Fruit fly (Drosophila melanogaster) whole organism, pupa: ENCODE data around the gene CG43925.
"Not testable (repeated sequence)": the region's sequence is repeated elsewhere in the genome, so short reads cannot be mapped to it uniquely, and the experiment has no call there.

Experiments
- CG10348 ChIP-seq: fragments of 200-800 bp; sonication (Bioruptor generic); IDR thresholded peaks from 2 replicates; pipeline ENCODE4 v1.3.6; 2022; ENCODE audit warnings: missing biosample characterization, missing genetic modification characterization
- CG12605 ChIP-seq: fragments of 200-800 bp; sonication (Bioruptor generic); IDR thresholded peaks from 2 replicates; pipeline ENCODE4 v1.3.6; 2022; ENCODE audit warnings: missing biosample characterization, missing genetic modification characterization
- CG13204 ChIP-seq: fragments of 200-800 bp; sonication (Bioruptor generic); optimal IDR thresholded peaks from 2 replicates; lab custom pipeline; 2018; ENCODE audit warnings: missing biosample characterization, mild to moderate bottlenecking, missing genetic modification characterization, moderate library complexity
- CG14655 ChIP-seq: fragments of 200-800 bp; sonication (Bioruptor generic); optimal IDR thresholded peaks from 3 replicates; lab custom pipeline; 2017; ENCODE audit warnings: mild to moderate bottlenecking, missing biosample characterization, missing genetic modification reagents, missing genetic modification characterization
- CG15710 ChIP-seq: fragments of 200-800 bp; sonication (Bioruptor generic); optimal IDR thresholded peaks from 2 replicates; lab custom pipeline; 2018; ENCODE audit warnings: missing biosample characterization, mild to moderate bottlenecking, missing genetic modification characterization, moderate library complexity
- CG17806 ChIP-seq: fragments of 200-800 bp; sonication (Bioruptor generic); optimal IDR thresholded peaks from 2 replicates; lab custom pipeline; 2018; ENCODE audit warnings: missing biosample characterization, mild to moderate bottlenecking, missing genetic modification characterization, moderate library complexity
- CG32121 ChIP-seq: fragments of 200-800 bp; sonication (Bioruptor generic); IDR thresholded peaks from 2 replicates; pipeline ENCODE4 v1.3.6; 2022; ENCODE audit warnings: missing biosample characterization, missing genetic modification characterization
- CG34367 ChIP-seq: fragments of 200-800 bp; sonication (Bioruptor generic); optimal IDR thresholded peaks from 2 replicates; lab custom pipeline; 2018; ENCODE audit warnings: missing biosample characterization, mild to moderate bottlenecking, missing genetic modification characterization
- CG4496 ChIP-seq: fragments of 200-800 bp; sonication (Bioruptor generic); IDR thresholded peaks from 3 replicates; pipeline ENCODE4 v1.3.6; 2022; ENCODE audit warnings: missing biosample characterization, missing genetic modification characterization
- CG8159 ChIP-seq: fragments of 200-800 bp; sonication (Bioruptor generic); optimal IDR thresholded peaks from 3 replicates; lab custom pipeline; 2018; ENCODE audit warnings: missing biosample characterization, mild to moderate bottlenecking, missing genetic modification characterization, moderate library complexity
- CG8301 ChIP-seq: fragments of 200-800 bp; sonication (Bioruptor generic); optimal IDR thresholded peaks from 2 replicates; lab custom pipeline; 2018; ENCODE audit warnings: missing biosample characterization, mild to moderate bottlenecking, missing genetic modification characterization
- CG9948 ChIP-seq: fragments of 200-800 bp; sonication (Bioruptor generic); optimal IDR thresholded peaks from 2 replicates; lab custom pipeline; 2018; ENCODE audit warnings: missing biosample characterization, mild to moderate bottlenecking, missing genetic modification characterization, moderate library complexity
- D1 ChIP-seq: fragments of 200-800 bp; sonication (Bioruptor generic); optimal IDR thresholded peaks from 2 replicates; lab custom pipeline; 2018; ENCODE audit warnings: missing biosample characterization, mild to moderate bottlenecking, missing genetic modification characterization, moderate library complexity
- EcR ChIP-seq: fragments of 200-800 bp; sonication (Bioruptor generic); optimal IDR thresholded peaks from 3 replicates; lab custom pipeline; 2019; ENCODE audit warnings: missing biosample characterization, missing genetic modification characterization, mild to moderate bottlenecking, moderate library complexity, missing genetic modification reagents
- Ets98B ChIP-seq: fragments of 200-800 bp; sonication (Bioruptor generic); IDR thresholded peaks from 2 replicates; pipeline ENCODE4 v1.3.6; 2022; ENCODE audit warnings: missing biosample characterization, missing genetic modification characterization
- Pif1A ChIP-seq: fragments of 200-800 bp; sonication (Bioruptor generic); optimal IDR thresholded peaks from 3 replicates; lab custom pipeline; 2016; ENCODE audit warnings: missing biosample characterization, missing genetic modification characterization
- Pif1B ChIP-seq: fragments of 200-800 bp; sonication (Bioruptor generic); optimal IDR thresholded peaks from 3 replicates; lab custom pipeline; 2016; ENCODE audit warnings: missing biosample characterization, missing genetic modification characterization
- Snoo ChIP-seq: fragments of 200-800 bp; sonication (Bioruptor generic); optimal IDR thresholded peaks from 3 replicates; lab custom pipeline; 2017; ENCODE audit warnings: missing biosample characterization, mild to moderate bottlenecking, missing genetic modification characterization, inconsistent platforms
- fd96Ca ChIP-seq: fragments of 200-800 bp; sonication (Bioruptor generic); IDR thresholded peaks from 3 replicates; pipeline ENCODE4 v1.3.6; 2022; ENCODE audit warnings: missing biosample characterization, missing genetic modification characterization
- gl ChIP-seq: fragments of 200-800 bp; sonication (Bioruptor generic); optimal IDR thresholded peaks from 2 replicates; lab custom pipeline; 2018; ENCODE audit warnings: missing biosample characterization, mild to moderate bottlenecking, missing genetic modification characterization
- rn ChIP-seq: fragments of 200-800 bp; sonication (Bioruptor generic); IDR thresholded peaks from 2 replicates; pipeline ENCODE4 v1.3.6; 2022; ENCODE audit warnings: missing biosample characterization, missing genetic modification characterization

The CG43925 gene

dm6 chr2L:13206857-13207463 lies 30.7 kb downstream of the CG43925 start:
- TF ChIP-seq CG8159 (no peak), CG34367 (tag; lab: Kevin White, UChicago) (no peak), CG4496 (GFP tag; lab: Robert Waterston, UW) (0 out of 3 replicates have a peak, but pooled peaks have one; percentile 13), CG32121 (GFP tag; lab: Robert Waterston, UW) (peak; percentile 17; the same call in 1 of the 2 replicates), CG17806 (tag; lab: Kevin White, UChicago) (no peak), CG8301 (tag; lab: Kevin White, UChicago) (no peak), fd96Ca (no peak), Pif1B (GFP tag; lab: Kevin White, UChicago) (no peak), D1 (tag; lab: Kevin White, UChicago) (no peak), CG14655 (GFP tag; lab: Kevin White, UChicago) (no peak), Ets98B (GFP tag; lab: Robert Waterston, UW) (no peak), Snoo (no peak)

dm6 chr2L:13211764-13212265 lies 35.6 kb downstream of the CG43925 start, which contains the start of gene CG15482:
TSS of gene CG15482 (minus strand) at chr2L:13211814.
- not testable (repeated sequence) for TF ChIP-seq Pif1A (GFP tag; lab: Kevin White, UChicago); rn (GFP tag; lab: Robert Waterston, UW); CG13204 (GFP tag; lab: Kevin White, UChicago)
- TF ChIP-seq, all 21 proteins: peak for 0; not testable (repeated sequence) for 21

- TF ChIP-seq CG13204 (GFP tag; lab: Kevin White, UChicago) (no peak), Pif1A (GFP tag; lab: Kevin White, UChicago) (no peak), CG34367 (tag; lab: Kevin White, UChicago) (no peak), CG32121 (GFP tag; lab: Robert Waterston, UW) (no peak), D1 (tag; lab: Kevin White, UChicago) (no peak), CG15710 (tag; lab: Kevin White, UChicago) (no peak), CG8159 (no peak), CG17806 (tag; lab: Kevin White, UChicago) (no peak), Pif1B (GFP tag; lab: Kevin White, UChicago) (no peak), CG10348 (GFP tag; lab: Robert Waterston, UW) (no peak), gl (tag; lab: Kevin White, UChicago) (no peak), CG14655 (GFP tag; lab: Kevin White, UChicago) (no peak), CG8301 (tag; lab: Kevin White, UChicago) (no peak), CG4496 (GFP tag; lab: Robert Waterston, UW) (no peak), fd96Ca (no peak), CG12605 (GFP tag; lab: Robert Waterston, UW) (no peak), rn (GFP tag; lab: Robert Waterston, UW) (no peak), CG9948 (no peak)
Measured at dm6 chr2L:13215010-13215409, 38.8 kb downstream of the CG43925 start, which contains the start of gene kek4. TSS of gene kek4 (minus strand) at chr2L:13215350.

dm6 chr2L:13215640-13216129 lies 39.5 kb downstream of the CG43925 start:
- peak; percentile 48 for TF ChIP-seq D1 (tag; lab: Kevin White, UChicago)
- TF ChIP-seq CG4496 (GFP tag; lab: Robert Waterston, UW): peak; percentile 62; the same call in 1 of the 3 replicates
- peak; percentile 47; the same call in 1 of the 2 replicates for TF ChIP-seq CG32121 (GFP tag; lab: Robert Waterston, UW)
- 0 out of 2 replicates have a peak, but pooled peaks have one; percentile 42 for TF ChIP-seq Ets98B (GFP tag; lab: Robert Waterston, UW)

- TF ChIP-seq EcR (peak; percentile 22), Ets98B (GFP tag; lab: Robert Waterston, UW) (no peak)
Measured at dm6 chr2L:13219281-13220092, 43.3 kb downstream of the CG43925 start, which contains the start of the genes CG9426 and mRF1. TSS of gene CG9426 (minus strand) at chr2L:13219923. TSS of gene mRF1 (plus strand) at chr2L:13219979.

- peak; percentile 62 for TF ChIP-seq CG15710 (tag; lab: Kevin White, UChicago)
- peak; percentile 33; the same call in 1 of the 2 replicates for TF ChIP-seq CG32121 (GFP tag; lab: Robert Waterston, UW)
- TF ChIP-seq gl (tag; lab: Kevin White, UChicago): no peak
- 0 out of 2 replicates have a peak, but pooled peaks have one; percentile 47 for TF ChIP-seq CG12605 (GFP tag; lab: Robert Waterston, UW)
- no peak for TF ChIP-seq D1 (tag; lab: Kevin White, UChicago)
- TF ChIP-seq CG4496 (GFP tag; lab: Robert Waterston, UW): 0 out of 3 replicates have a peak, but pooled peaks have one; percentile 27
- TF ChIP-seq CG34367 (tag; lab: Kevin White, UChicago): peak; percentile 22
- TF ChIP-seq Ets98B (GFP tag; lab: Robert Waterston, UW): peak; percentile 67
Measured at dm6 chr2L:13222225-13222648, 46.0 kb downstream of the CG43925 start, which contains the start of the genes Ski6 and CG16812. TSS of gene Ski6 (minus strand) at chr2L:13222429. TSS of gene CG16812 (plus strand) at chr2L:13222587.
